Fruit fly (Drosophila melanogaster) whole organism, embryonic: Measurements from ENCODE around the gene Zir.

Source experiments
- Atf-2 ChIP-seq: fragments of 200-800 bp; sonication (Bioruptor generic); optimal IDR thresholded peaks from 2 replicates; lab custom pipeline; 2016; ENCODE audit warnings: missing biosample characterization, missing genetic modification characterization
- BEAF-32 ChIP-seq: fragments of 200-800 bp; sonication (Bioruptor generic); optimal IDR thresholded peaks from 3 replicates; lab custom pipeline; 2017; ENCODE audit warnings: missing biosample characterization, missing genetic modification characterization, mild to moderate bottlenecking, moderate library complexity, missing genetic modification reagents
- Bgb ChIP-seq: fragments of 200-800 bp; sonication (Bioruptor generic); IDR thresholded peaks from 2 replicates; pipeline ENCODE4 v1.3.6; 2022; ENCODE audit warnings: missing biosample characterization, missing genetic modification characterization; ENCODE audit not compliant: partially characterized antibody
- BtbVII ChIP-seq: fragments of 200-800 bp; sonication (Bioruptor generic); optimal IDR thresholded peaks from 3 replicates; lab custom pipeline; 2017; ENCODE audit warnings: missing biosample characterization, mild to moderate bottlenecking, missing genetic modification characterization
- CG11504 ChIP-seq: fragments of 200-800 bp; sonication (Bioruptor generic); optimal IDR thresholded peaks from 3 replicates; lab custom pipeline; 2019; ENCODE audit warnings: missing biosample characterization, mild to moderate bottlenecking, missing genetic modification characterization, moderate library complexity
- CG12659 ChIP-seq: fragments of 200-800 bp; sonication (Bioruptor generic); optimal IDR thresholded peaks from 3 replicates; lab custom pipeline; 2017; ENCODE audit warnings: mild to moderate bottlenecking, missing biosample characterization, missing genetic modification reagents, missing genetic modification characterization
- CG13296 ChIP-seq: fragments of 200-800 bp; sonication (Bioruptor generic); optimal IDR thresholded peaks from 3 replicates; lab custom pipeline; 2018; ENCODE audit warnings: missing biosample characterization, mild to moderate bottlenecking, missing genetic modification characterization
- CG13894 ChIP-seq: fragments of 200-800 bp; sonication (Bioruptor generic); optimal IDR thresholded peaks from 3 replicates; lab custom pipeline; 2018; ENCODE audit warnings: missing biosample characterization, mild to moderate bottlenecking, missing genetic modification characterization, moderate library complexity
- CG14014 ChIP-seq: fragments of 200-800 bp; sonication (Bioruptor generic); IDR thresholded peaks from 2 replicates; pipeline ENCODE4 v1.3.6; 2022; ENCODE audit warnings: missing biosample characterization, missing genetic modification characterization
- CG2120 ChIP-seq: fragments of 200-800 bp; sonication (Bioruptor generic); optimal IDR thresholded peaks from 3 replicates; lab custom pipeline; 2016; ENCODE audit warnings: missing biosample characterization, missing genetic modification characterization
- CG3281 ChIP-seq: fragments of 200-800 bp; sonication (Bioruptor generic); optimal IDR thresholded peaks from 3 replicates; lab custom pipeline; 2017; ENCODE audit warnings: missing biosample characterization, mild to moderate bottlenecking, missing genetic modification characterization
- CG3995 ChIP-seq: fragments of 200-800 bp; sonication (Bioruptor generic); optimal IDR thresholded peaks from 3 replicates; lab custom pipeline; 2016; ENCODE audit warnings: missing biosample characterization, missing genetic modification characterization
- CG4282 ChIP-seq: fragments of 200-800 bp; sonication (Bioruptor generic); optimal IDR thresholded peaks from 2 replicates; lab custom pipeline; 2016; ENCODE audit warnings: missing biosample characterization, missing genetic modification characterization
- CG6854 ChIP-seq: fragments of 200-800 bp; sonication (Bioruptor generic); optimal IDR thresholded peaks from 3 replicates; lab custom pipeline; 2017; ENCODE audit warnings: missing biosample characterization, mild to moderate bottlenecking, missing genetic modification characterization
- CG8290 ChIP-seq, 3 experiments: fragments of 200-800 bp; sonication (Bioruptor generic); optimal IDR thresholded peaks; 2 replicates each; lab custom pipeline; 2016 to 2019; ENCODE audit warnings: missing biosample characterization in 3 of 3, missing genetic modification characterization in 3 of 3, mild to moderate bottlenecking in 2 of 3, moderate library complexity in 1 of 3
- CG8478 ChIP-seq: fragments of >200 bp; optimal IDR thresholded peaks from 2 replicates; lab custom pipeline; 2018
- CG9817 ChIP-seq: fragments of 200-800 bp; sonication (Bioruptor generic); optimal IDR thresholded peaks from 2 replicates; lab custom pipeline; 2018; ENCODE audit warnings: missing biosample characterization, mild to moderate bottlenecking, missing genetic modification characterization, moderate library complexity
- Dip2 ChIP-seq: fragments of 200-800 bp; sonication (Bioruptor generic); IDR thresholded peaks from 2 replicates; pipeline ENCODE4 v1.3.6; 2022; ENCODE audit warnings: missing biosample characterization, missing genetic modification characterization
- Dll ChIP-seq: fragments of 200-800 bp; sonication (Bioruptor generic); IDR thresholded peaks from 4 replicates; pipeline ENCODE4 v1.3.6; 2022; ENCODE audit warnings: missing biosample characterization, missing genetic modification characterization; ENCODE audit not compliant: partially characterized antibody
- E2f1 ChIP-seq: fragments of 200-800 bp; sonication (Bioruptor generic); IDR thresholded peaks from 2 replicates; pipeline ENCODE4 v1.3.6; 2022; ENCODE audit warnings: missing biosample characterization, missing genetic modification characterization
- Hmx ChIP-seq: fragments of 200-800 bp; sonication (Bioruptor generic); optimal IDR thresholded peaks from 2 replicates; lab custom pipeline; 2016; ENCODE audit warnings: missing biosample characterization, missing genetic modification characterization
- Oaz ChIP-seq: fragments of 200-800 bp; sonication (Bioruptor generic); IDR thresholded peaks from 2 replicates; pipeline ENCODE4 v1.3.6; 2022; ENCODE audit warnings: missing biosample characterization, missing genetic modification characterization
- Opbp ChIP-seq: fragments of 200-800 bp; sonication (Bioruptor generic); IDR thresholded peaks from 3 replicates; pipeline ENCODE4 v1.3.6; 2022; ENCODE audit warnings: missing biosample characterization, missing genetic modification characterization; ENCODE audit not compliant: partially characterized antibody
- Xbp1 ChIP-seq: fragments of 200-800 bp; sonication (Bioruptor generic); optimal IDR thresholded peaks from 3 replicates; lab custom pipeline; 2016; ENCODE audit warnings: missing biosample characterization, mild to moderate bottlenecking, missing genetic modification characterization
- YL-1 ChIP-seq: fragments of 200-800 bp; sonication (Bioruptor generic); optimal IDR thresholded peaks from 3 replicates; lab custom pipeline; 2017; ENCODE audit warnings: missing biosample characterization, mild to moderate bottlenecking, missing genetic modification characterization
- ara ChIP-seq: fragments of 200-800 bp; sonication (Bioruptor generic); IDR thresholded peaks from 2 replicates; pipeline ENCODE4 v1.3.6; 2022; ENCODE audit warnings: missing biosample characterization, missing genetic modification characterization
- croc ChIP-seq: fragments of 200-800 bp; sonication (Bioruptor generic); conservative IDR thresholded peaks from 3 replicates; pipeline ENCODE4 v1.3.6; 2022; ENCODE audit warnings: missing biosample characterization, missing genetic modification characterization
- eve ChIP-seq, 2 experiments: fragments of >200 bp; optimal IDR thresholded peaks; 2 replicates each; lab custom pipeline; 2017; ENCODE audit warnings: missing biosample characterization in 2 of 2, missing genetic modification characterization in 2 of 2
- ewg ChIP-seq: fragments of 200-800 bp; sonication (Bioruptor generic); optimal IDR thresholded peaks from 3 replicates; lab custom pipeline; 2017; ENCODE audit warnings: mild to moderate bottlenecking, missing biosample characterization, missing genetic modification reagents, missing genetic modification characterization
- ftz-f1 ChIP-seq: fragments of 200-800 bp; sonication (Bioruptor generic); optimal IDR thresholded peaks from 2 replicates; lab custom pipeline; 2016; ENCODE audit warnings: missing biosample characterization, missing genetic modification characterization
- gem ChIP-seq: fragments of 200-800 bp; sonication (Bioruptor generic); optimal IDR thresholded peaks from 2 replicates; lab custom pipeline; 2019; ENCODE audit warnings: missing biosample characterization, mild to moderate bottlenecking, missing genetic modification characterization, moderate library complexity
- gt ChIP-seq: fragments of 200-800 bp; sonication (Bioruptor generic); IDR thresholded peaks from 2 replicates; pipeline ENCODE4 v1.3.6; 2022; ENCODE audit warnings: missing biosample characterization, missing genetic modification characterization
- hb ChIP-seq: fragments of 200-800 bp; sonication (Bioruptor generic); IDR thresholded peaks from 3 replicates; pipeline ENCODE4 v1.3.6; 2022; ENCODE audit warnings: missing biosample characterization, missing genetic modification characterization; ENCODE audit not compliant: partially characterized antibody
- lbe ChIP-seq: fragments of 200-800 bp; sonication (Bioruptor generic); optimal IDR thresholded peaks from 2 replicates; lab custom pipeline; 2016; ENCODE audit warnings: missing biosample characterization, mild to moderate bottlenecking, missing genetic modification characterization
- lola ChIP-seq, 3 experiments: fragments of >200 bp in 2 of 3; fragments of 200-800 bp in 1 of 3; sonication (Bioruptor generic) in 1 of 3; optimal IDR thresholded peaks; 2 replicates each; lab custom pipeline; 2017 to 2019; ENCODE audit warnings: missing biosample characterization in 3 of 3, missing genetic modification characterization in 3 of 3, mild to moderate bottlenecking in 1 of 3, moderate library complexity in 1 of 3
- mirr ChIP-seq: fragments of 200-800 bp; sonication (Bioruptor generic); optimal IDR thresholded peaks from 3 replicates; lab custom pipeline; 2018; ENCODE audit warnings: missing biosample characterization, mild to moderate bottlenecking, missing genetic modification characterization
- pho ChIP-seq: fragments of 200-800 bp; sonication (Bioruptor generic); optimal IDR thresholded peaks from 2 replicates; lab custom pipeline; 2016; ENCODE audit warnings: missing biosample characterization, missing genetic modification characterization
- pzg ChIP-seq: fragments of 200-800 bp; sonication (Bioruptor generic); optimal IDR thresholded peaks from 3 replicates; lab custom pipeline; 2018; ENCODE audit warnings: missing biosample characterization, mild to moderate bottlenecking, missing genetic modification characterization, moderate library complexity
- salm ChIP-seq: fragments of 200-800 bp; sonication (Bioruptor generic); optimal IDR thresholded peaks from 2 replicates; lab custom pipeline; 2018; ENCODE audit warnings: missing biosample characterization, mild to moderate bottlenecking, missing genetic modification characterization
- sc ChIP-seq, 3 experiments: fragments of >200 bp in 2 of 3; fragments of 200-800 bp in 1 of 3; sonication (Bioruptor generic) in 1 of 3; optimal IDR thresholded peaks; 2 replicates in 2 of 3; 3 replicates in 1 of 3; lab custom pipeline; 2017; ENCODE audit warnings: mild to moderate bottlenecking in 1 of 3, missing biosample characterization in 1 of 3, missing genetic modification characterization in 1 of 3, missing genetic modification reagents in 1 of 3
- sd ChIP-seq: fragments of 200-800 bp; sonication (Bioruptor generic); optimal IDR thresholded peaks from 3 replicates; lab custom pipeline; 2018; ENCODE audit warnings: missing biosample characterization, mild to moderate bottlenecking, missing genetic modification characterization, moderate library complexity
- sna ChIP-seq: fragments of 200-800 bp; sonication (Bioruptor generic); IDR thresholded peaks from 2 replicates; pipeline ENCODE4 v1.3.6; 2022; ENCODE audit warnings: missing biosample characterization, missing genetic modification characterization; ENCODE audit not compliant: partially characterized antibody
- ssp ChIP-seq: fragments of 200-800 bp; sonication (Bioruptor generic); IDR thresholded peaks from 2 replicates; pipeline ENCODE4 v1.3.6; 2022; ENCODE audit warnings: missing biosample characterization, missing genetic modification characterization
- sug ChIP-seq: fragments of 200-800 bp; optimal IDR thresholded peaks from 2 replicates; lab custom pipeline; 2019; ENCODE audit warnings: missing biosample characterization, mild to moderate bottlenecking, missing genetic modification characterization, moderate library complexity
- unc-4 ChIP-seq: fragments of 200-800 bp; sonication (Bioruptor generic); IDR thresholded peaks from 2 replicates; pipeline ENCODE4 v1.3.6; 2022; ENCODE audit warnings: missing biosample characterization, missing genetic modification characterization; ENCODE audit not compliant: partially characterized antibody
- vnd ChIP-seq: fragments of 200-800 bp; sonication (Bioruptor generic); IDR thresholded peaks from 3 replicates; pipeline ENCODE4 v1.3.6; 2022; ENCODE audit warnings: missing biosample characterization, missing genetic modification characterization; ENCODE audit not compliant: partially characterized antibody

The Zir gene

dm6 chr2L:71869-72751, 22.4 kb upstream of the Zir start (continued):
- no peak for TF ChIP-seq CG6854 (GFP tag; lab: Kevin White, UChicago)
- TF ChIP-seq vnd (GFP tag; lab: Robert Waterston, UW), result no peak
- no peak for TF ChIP-seq CG8478 (lab: Kevin White, UChicago)
- no peak for TF ChIP-seq ara (GFP tag; lab: Robert Waterston, UW)
- TF ChIP-seq ssp (GFP tag; lab: Robert Waterston, UW), result no peak
- TF ChIP-seq gem (tag; lab: Kevin White, UChicago), result peak; percentile 3
- peak; percentile 30 for TF ChIP-seq lbe
- no peak for TF ChIP-seq BtbVII
- TF ChIP-seq pzg (GFP tag; lab: Kevin White, UChicago), result peak; percentile 14
- TF ChIP-seq hb, result no peak
- TF ChIP-seq mirr, result peak; percentile 94
- TF ChIP-seq CG13296 (GFP tag; lab: Kevin White, UChicago), result peak; percentile 9
- TF ChIP-seq CG14014 (GFP tag; lab: Robert Waterston, UW), result no peak
- TF ChIP-seq Oaz (GFP tag; lab: Robert Waterston, UW), result no peak
- TF ChIP-seq CG9817, result no peak
- peak; percentile 41; the same call in 1 of the 4 replicates for TF ChIP-seq Dll (GFP tag; lab: Robert Waterston, UW)
- peak; percentile 53 for TF ChIP-seq YL-1 (GFP tag; lab: Kevin White, UChicago)
- TF ChIP-seq unc-4 (GFP tag; lab: Robert Waterston, UW), result peak; percentile 28; the same call in 1 of the 2 replicates
- TF ChIP-seq Opbp (GFP tag; lab: Robert Waterston, UW), result 0 out of 3 replicates have a peak, but pooled peaks have one; percentile 33
- no peak for TF ChIP-seq E2f1
- peak; percentile 19 for TF ChIP-seq CG13894
- TF ChIP-seq CG11504 (tag; lab: Kevin White, UChicago), result peak; percentile 20
- peak; percentile 35 for TF ChIP-seq ewg
- TF ChIP-seq Hmx (GFP tag; lab: Kevin White, UChicago), result no peak
- TF ChIP-seq CG3995 (GFP tag; lab: Kevin White, UChicago), result peak; percentile 2
- peak in 1 of 3 experiments; percentile 29 for TF ChIP-seq lola (GFP tag; optimal IDR thresholded peaks at IDR 0.05; lab: Kevin White, UChicago)
- TF ChIP-seq eve (GFP tag; optimal IDR thresholded peaks at IDR 0.05; lab: Kevin White, UChicago), result peak in 1 of 2 experiments; percentile 63
- peak; percentile 24 for TF ChIP-seq sug
- TF ChIP-seq BEAF-32, result peak; percentile 54
- no peak for TF ChIP-seq CG4282 (GFP tag; lab: Kevin White, UChicago)
- peak; percentile 86; the same call in 1 of the 2 replicates for TF ChIP-seq Dip2
- TF ChIP-seq Xbp1, result no peak
- TF ChIP-seq CG8290 (GFP tag; optimal IDR thresholded peaks at IDR 0.05; lab: Kevin White, UChicago), result no peak
- peak in 1 of 2 experiments; percentile 42 for TF ChIP-seq CG8290 (tag; optimal IDR thresholded peaks at IDR 0.05; lab: Kevin White, UChicago)
- TF ChIP-seq salm (tag; lab: Kevin White, UChicago), result no peak
- peak; percentile 29 for TF ChIP-seq CG12659 (GFP tag; lab: Kevin White, UChicago)
- TF ChIP-seq CG2120 (GFP tag; lab: Kevin White, UChicago), result peak; percentile 33
- TF ChIP-seq Bgb (GFP tag; lab: Robert Waterston, UW), result peak; percentile 53
- TF ChIP-seq CG3281 (GFP tag; lab: Kevin White, UChicago), result peak; percentile 14
- no peak for TF ChIP-seq croc (GFP tag; lab: Robert Waterston, UW)
- TF ChIP-seq sna (GFP tag; lab: Robert Waterston, UW), result 0 out of 2 replicates have a peak, but pooled peaks have one; percentile 13
- peak; percentile 98 for TF ChIP-seq sd (tag; lab: Kevin White, UChicago)
- TF ChIP-seq ftz-f1, result peak; percentile 66
- TF ChIP-seq Atf-2 (GFP tag; lab: Kevin White, UChicago), result no peak
- no peak for TF ChIP-seq sc (optimal IDR thresholded peaks at IDR 0.05; lab: Kevin White, UChicago)
- TF ChIP-seq sc (GFP tag; optimal IDR thresholded peaks at IDR 0.05; lab: Kevin White, UChicago), result no peak
- no peak for TF ChIP-seq gt
- TF ChIP-seq pho (GFP tag; lab: Kevin White, UChicago), result no peak
